Fruit fly (Drosophila melanogaster) whole organism: ENCODE data around the gene dao.

Experiments
- CG8478 ChIP-seq: fragments of >200 bp; optimal IDR thresholded peaks from 2 replicates; lab custom pipeline; 2018; ENCODE audit warnings: inconsistent platforms
- psq ChIP-seq: fragments of >200 bp; optimal IDR thresholded peaks from 2 replicates; lab custom pipeline; 2017

- TF ChIP-seq psq (lab: Kevin White, UChicago), result no peak
- no peak for TF ChIP-seq CG8478 (lab: Kevin White, UChicago)
Observed at dm6 chr2L:15275794-15276193, 27.1 kb downstream of the dao start.
